Fruit fly (Drosophila melanogaster): ENCODE measurements around the gene Lint-O.

Gene Lint-O

dm6 chrX:2658258-2658853 is 40.1 kb upstream of the Lint-O start (continued):
- TF ChIP-seq CG11695 (GFP tag; IDR thresholded peaks at IDR 0.05): 0 out of 3 replicates have a peak, but pooled peaks have one; percentile 22
- TF ChIP-seq HmgZ (tag; optimal IDR thresholded peaks at IDR 0.05): peak; percentile 12
- peak; percentile 9 for TF ChIP-seq CG15514 (GFP tag; optimal IDR thresholded peaks at IDR 0.05)
- TF ChIP-seq CG5245 (GFP tag; optimal IDR thresholded peaks at IDR 0.05): no peak
- peak; percentile 77 for TF ChIP-seq Jarid2 (GFP tag; optimal IDR thresholded peaks at IDR 0.05)

dm6 chrX:2659430-2660075 is 38.9 kb upstream of the Lint-O start:
- TF ChIP-seq CG2120 (GFP tag; optimal IDR thresholded peaks at IDR 0.05): no peak
- TF ChIP-seq CG2889 (GFP tag; IDR thresholded peaks at IDR 0.05): no peak
- TF ChIP-seq CG7963 (GFP tag; IDR thresholded peaks at IDR 0.05; ENCODE audit: partially characterized antibody): no peak
- TF ChIP-seq nerfin-1 (tag; optimal IDR thresholded peaks at IDR 0.05): no peak
- no peak for TF ChIP-seq Lpt (GFP tag; optimal IDR thresholded peaks at IDR 0.05)
- TF ChIP-seq onecut (GFP tag; IDR thresholded peaks at IDR 0.05): peak; percentile 37
- TF ChIP-seq CG11093 (GFP tag; IDR thresholded peaks at IDR 0.05): no peak
- peak in 1 of 2 experiments; percentile 8 for TF ChIP-seq bsh (GFP tag; optimal IDR thresholded peaks at IDR 0.05)
- TF ChIP-seq scrt (GFP tag; optimal IDR thresholded peaks at IDR 0.05): no peak
- TF ChIP-seq row (GFP tag; IDR thresholded peaks at IDR 0.05): 0 out of 3 replicates have a peak, but pooled peaks have one; percentile 19
- peak; percentile 31 for TF ChIP-seq pfk (GFP tag; optimal IDR thresholded peaks at IDR 0.05)
- no peak for TF ChIP-seq Fer2 (tag; optimal IDR thresholded peaks at IDR 0.05)
- peak; percentile 93 for TF ChIP-seq CG14965 (GFP tag; optimal IDR thresholded peaks at IDR 0.05; ENCODE audit: borderline replicate concordance)
- TF ChIP-seq CG6654 (GFP tag; optimal IDR thresholded peaks at IDR 0.05): no peak
- TF ChIP-seq lbe (GFP tag; optimal IDR thresholded peaks at IDR 0.05): no peak
- TF ChIP-seq CG31441 (GFP tag; IDR thresholded peaks at IDR 0.05): 0 out of 2 replicates have a peak, but pooled peaks have one; percentile 26
- no peak for TF ChIP-seq zen (tag; optimal IDR thresholded peaks at IDR 0.05)
- peak; percentile 61 for TF ChIP-seq zf30C (GFP tag; optimal IDR thresholded peaks at IDR 0.05)
- no peak for TF ChIP-seq wor (GFP tag; IDR thresholded peaks at IDR 0.05)
- TF ChIP-seq ATbp (GFP tag; optimal IDR thresholded peaks at IDR 0.05): peak; percentile 12
- TF ChIP-seq Vsx1 (GFP tag; optimal IDR thresholded peaks at IDR 0.05): no peak
- TF ChIP-seq CG17359 (tag; optimal IDR thresholded peaks at IDR 0.05): no peak
- TF ChIP-seq CG9817 (tag; optimal IDR thresholded peaks at IDR 0.05): no peak
- TF ChIP-seq CG30431 (GFP tag; optimal IDR thresholded peaks at IDR 0.05): no peak
- no peak for TF ChIP-seq MTF-1 (GFP tag; optimal IDR thresholded peaks at IDR 0.05; ENCODE audit: borderline replicate concordance)
- TF ChIP-seq CG16779 (GFP tag; IDR thresholded peaks at IDR 0.05): no peak
- TF ChIP-seq phol (tag; optimal IDR thresholded peaks at IDR 0.05): peak; percentile 16
- no peak for TF ChIP-seq H15 (GFP tag; IDR thresholded peaks at IDR 0.05)
- TF ChIP-seq Six4 (GFP tag; optimal IDR thresholded peaks at IDR 0.05): no peak
- TF ChIP-seq CG7357 (GFP tag; IDR thresholded peaks at IDR 0.05): no peak
- no peak for TF ChIP-seq Adf1 (GFP tag; IDR thresholded peaks at IDR 0.05)
- TF ChIP-seq CTCF (GFP tag; optimal IDR thresholded peaks at IDR 0.05): peak; percentile 88
- no peak for TF ChIP-seq CG14860 (GFP tag; IDR thresholded peaks at IDR 0.05; ENCODE audit: partially characterized antibody)
- no peak for TF ChIP-seq CG32767 (GFP tag; IDR thresholded peaks at IDR 0.05)
- TF ChIP-seq Blimp-1 (GFP tag; optimal IDR thresholded peaks at IDR 0.05): no peak
- peak; percentile 27 for TF ChIP-seq D19A (tag; optimal IDR thresholded peaks at IDR 0.05)
- 0 out of 2 replicates have a peak, but pooled peaks have one; percentile 18 for TF ChIP-seq sens-2 (GFP tag; IDR thresholded peaks at IDR 0.05)
- TF ChIP-seq gcm (GFP tag; optimal IDR thresholded peaks at IDR 0.05): no peak
- TF ChIP-seq Ets97D (GFP tag; optimal IDR thresholded peaks at IDR 0.05): no peak
- no peak for TF ChIP-seq CG12071 (GFP tag; optimal IDR thresholded peaks at IDR 0.05)
- 0 out of 3 replicates have a peak, but pooled peaks have one; percentile 3 for TF ChIP-seq zfh1 (GFP tag; IDR thresholded peaks at IDR 0.05)
- peak; percentile 9 for TF ChIP-seq CG7839 (tag; optimal IDR thresholded peaks at IDR 0.05)
